Fruit fly (Drosophila melanogaster) whole organism, pupa: ENCODE measurements around the gene Rcd7.

Source experiments
- CG12605 ChIP-seq: fragments of 200-800 bp; sonication (Bioruptor generic); IDR thresholded peaks from 2 replicates; pipeline ENCODE4 v1.3.6; 2022; ENCODE audit warnings: missing biosample characterization, missing genetic modification characterization
- CG13204 ChIP-seq: fragments of 200-800 bp; sonication (Bioruptor generic); optimal IDR thresholded peaks from 2 replicates; lab custom pipeline; 2018; ENCODE audit warnings: missing biosample characterization, mild to moderate bottlenecking, missing genetic modification characterization, moderate library complexity
- CG14655 ChIP-seq: fragments of 200-800 bp; sonication (Bioruptor generic); optimal IDR thresholded peaks from 3 replicates; lab custom pipeline; 2017; ENCODE audit warnings: mild to moderate bottlenecking, missing biosample characterization, missing genetic modification reagents, missing genetic modification characterization
- CG4496 ChIP-seq: fragments of 200-800 bp; sonication (Bioruptor generic); IDR thresholded peaks from 3 replicates; pipeline ENCODE4 v1.3.6; 2022; ENCODE audit warnings: missing biosample characterization, missing genetic modification characterization
- CG8159 ChIP-seq: fragments of 200-800 bp; sonication (Bioruptor generic); optimal IDR thresholded peaks from 3 replicates; lab custom pipeline; 2018; ENCODE audit warnings: missing biosample characterization, mild to moderate bottlenecking, missing genetic modification characterization, moderate library complexity
- CG8301 ChIP-seq: fragments of 200-800 bp; sonication (Bioruptor generic); optimal IDR thresholded peaks from 2 replicates; lab custom pipeline; 2018; ENCODE audit warnings: missing biosample characterization, mild to moderate bottlenecking, missing genetic modification characterization
- EcR ChIP-seq: fragments of 200-800 bp; sonication (Bioruptor generic); optimal IDR thresholded peaks from 3 replicates; lab custom pipeline; 2019; ENCODE audit warnings: missing biosample characterization, missing genetic modification characterization, mild to moderate bottlenecking, moderate library complexity, missing genetic modification reagents
- Pif1A ChIP-seq: fragments of 200-800 bp; sonication (Bioruptor generic); optimal IDR thresholded peaks from 3 replicates; lab custom pipeline; 2016; ENCODE audit warnings: missing biosample characterization, missing genetic modification characterization
- Snoo ChIP-seq: fragments of 200-800 bp; sonication (Bioruptor generic); optimal IDR thresholded peaks from 3 replicates; lab custom pipeline; 2017; ENCODE audit warnings: missing biosample characterization, mild to moderate bottlenecking, missing genetic modification characterization, inconsistent platforms
- rn ChIP-seq: fragments of 200-800 bp; sonication (Bioruptor generic); IDR thresholded peaks from 2 replicates; pipeline ENCODE4 v1.3.6; 2022; ENCODE audit warnings: missing biosample characterization, missing genetic modification characterization

dm6 chr3L:19579346-19579745 is 34.4 kb downstream of the Rcd7 start:
- TF ChIP-seq CG13204 (GFP tag; lab: Kevin White, UChicago): no peak
- TF ChIP-seq CG14655 (GFP tag; lab: Kevin White, UChicago): no peak
- no peak for TF ChIP-seq CG12605 (GFP tag; lab: Robert Waterston, UW)
- TF ChIP-seq CG8301 (tag; lab: Kevin White, UChicago): no peak
- TF ChIP-seq CG8159: no peak
- no peak for TF ChIP-seq EcR (GFP tag; lab: Kevin White, UChicago)
- no peak for TF ChIP-seq Pif1A (GFP tag; lab: Kevin White, UChicago)
- TF ChIP-seq Snoo (tag; lab: Kevin White, UChicago): no peak
- no peak for TF ChIP-seq CG4496 (GFP tag; lab: Robert Waterston, UW)
- no peak for TF ChIP-seq rn (GFP tag; lab: Robert Waterston, UW)
